Fruit fly (Drosophila melanogaster): ENCODE results near the gene CG10958.

The CG10958 gene

DNA sequence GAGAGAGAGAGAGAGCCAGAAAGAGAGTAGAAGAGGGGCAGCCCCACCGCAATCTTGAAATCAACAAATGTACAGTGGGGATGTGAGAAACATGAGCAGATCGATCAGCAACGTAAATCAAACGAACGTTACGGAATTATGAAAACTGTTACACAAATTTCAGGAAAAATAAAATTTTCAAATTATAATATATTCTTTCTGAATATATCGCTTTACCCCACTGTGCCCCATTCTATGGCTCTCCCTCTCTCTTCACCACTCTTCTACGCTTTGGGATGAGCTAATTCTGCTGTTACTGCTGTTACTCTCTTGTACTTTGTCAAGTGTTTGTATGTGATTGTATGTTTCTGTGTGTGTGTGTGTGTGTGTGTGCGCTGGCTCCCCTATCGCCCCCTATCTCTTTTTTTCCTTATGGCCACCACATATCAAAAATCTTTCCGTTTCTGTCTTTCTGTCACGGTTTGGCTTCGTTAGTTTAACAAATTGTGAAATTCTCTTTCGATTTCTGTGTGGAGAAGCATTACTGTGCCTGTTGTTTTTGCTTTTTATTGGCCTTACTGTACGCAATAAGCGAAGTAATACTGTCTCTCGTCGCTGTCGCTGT is 41.0 kb upstream of the CG10958 start (continued):
- TF ChIP-seq ssp (GFP tag; IDR thresholded peaks at IDR 0.05) = peak; percentile 92
- no peak for TF ChIP-seq CG42726 (GFP tag; IDR thresholded peaks at IDR 0.05; ENCODE audit: partially characterized antibody)
- TF ChIP-seq CG10543 (GFP tag; optimal IDR thresholded peaks at IDR 0.05) = peak; percentile 88
- peak; percentile 91 for TF ChIP-seq Gsc (GFP tag; IDR thresholded peaks at IDR 0.05)
- TF ChIP-seq ems (GFP tag; optimal IDR thresholded peaks at IDR 0.05) = peak; percentile 91
- peak; percentile 73 for TF ChIP-seq CG4282 (GFP tag; optimal IDR thresholded peaks at IDR 0.05)
- no peak for TF ChIP-seq CG14965 (GFP tag; optimal IDR thresholded peaks at IDR 0.05; ENCODE audit: borderline replicate concordance)
- peak; percentile 67; the same call in 3 of the 4 replicates for TF ChIP-seq Dll (GFP tag; IDR thresholded peaks at IDR 0.05; ENCODE audit: partially characterized antibody)
- TF ChIP-seq tll (GFP tag; optimal IDR thresholded peaks at IDR 0.05) = no peak
- peak; percentile 98 for TF ChIP-seq CG14050 (GFP tag; IDR thresholded peaks at IDR 0.05)
- TF ChIP-seq CG9797 (GFP tag; optimal IDR thresholded peaks at IDR 0.05) = peak; percentile 42
- TF ChIP-seq danr (GFP tag; IDR thresholded peaks at IDR 0.05) = peak; percentile 97
- TF ChIP-seq CG34224 (GFP tag; IDR thresholded peaks at IDR 0.05; ENCODE audit: partially characterized antibody) = peak; percentile 67; the same call in 2 of the 3 replicates
- TF ChIP-seq gro (GFP tag; optimal IDR thresholded peaks at IDR 0.05) = peak; percentile 90
- TF ChIP-seq ewg (GFP tag; optimal IDR thresholded peaks at IDR 0.05) = peak; percentile 93
- peak; percentile 98 for TF ChIP-seq MBD-R2 (GFP tag; IDR thresholded peaks at IDR 0.05)
- TF ChIP-seq CG17802 (tag; optimal IDR thresholded peaks at IDR 0.05) = peak; percentile 83
- peak; percentile 95 for TF ChIP-seq onecut (GFP tag; IDR thresholded peaks at IDR 0.05)
- TF ChIP-seq CG17359 (tag; optimal IDR thresholded peaks at IDR 0.05) = peak; percentile 97
- peak; percentile 96 for TF ChIP-seq CG6175 (GFP tag; IDR thresholded peaks at IDR 0.05)
- TF ChIP-seq CG18011 (GFP tag; optimal IDR thresholded peaks at IDR 0.05) = peak; percentile 87
- peak; percentile 93 for TF ChIP-seq ab (GFP tag; optimal IDR thresholded peaks at IDR 0.05)
- TF ChIP-seq Fer1 (GFP tag; optimal IDR thresholded peaks at IDR 0.05) = peak; percentile 98
- peak; percentile 86; the same call in 2 of the 4 replicates for TF ChIP-seq chinmo (GFP tag; IDR thresholded peaks at IDR 0.05; ENCODE audit: partially characterized antibody)
- TF ChIP-seq pita (GFP tag; optimal IDR thresholded peaks at IDR 0.05) = no peak
- peak; percentile 94 for TF ChIP-seq CG18476 (GFP tag; optimal IDR thresholded peaks at IDR 0.05)
- peak; percentile 79 for TF ChIP-seq CG8281 (tag; optimal IDR thresholded peaks at IDR 0.05)
- peak; percentile 79 for TF ChIP-seq CG4328 (GFP tag; optimal IDR thresholded peaks at IDR 0.05)
- peak; percentile 92 for TF ChIP-seq Mad (GFP tag; optimal IDR thresholded peaks at IDR 0.05)
- peak; percentile 95 for TF ChIP-seq CG34376 (GFP tag; optimal IDR thresholded peaks at IDR 0.05)
- TF ChIP-seq Dek (tag; optimal IDR thresholded peaks at IDR 0.05) = peak; percentile 94
- TF ChIP-seq kni (GFP tag; optimal IDR thresholded peaks at IDR 0.05) = peak; percentile 9
- peak; percentile 98 for TF ChIP-seq H15 (GFP tag; IDR thresholded peaks at IDR 0.05)
- TF ChIP-seq her (GFP tag; optimal IDR thresholded peaks at IDR 0.05) = peak; percentile 79
- TF ChIP-seq CG12155 (GFP tag; optimal IDR thresholded peaks at IDR 0.05) = peak; percentile 93
- peak; percentile 86 to 99 for TF ChIP-seq Trl (optimal IDR thresholded peaks at IDR 0.05)
- TF ChIP-seq Trl (GFP tag; optimal IDR thresholded peaks at IDR 0.05) = peak; percentile 84
- TF ChIP-seq yki (optimal IDR thresholded peaks at IDR 0.05) = peak; percentile 5
- TF ChIP-seq chn (GFP tag; optimal IDR thresholded peaks at IDR 0.05) = peak; percentile 89
- TF ChIP-seq br (optimal IDR thresholded peaks at IDR 0.05) = no peak
- peak; percentile 88 for TF ChIP-seq Spps (tag; optimal IDR thresholded peaks at IDR 0.05)
- peak; percentile 92 for TF ChIP-seq vfl (GFP tag; optimal IDR thresholded peaks at IDR 0.05)
- peak; percentile 90 for TF ChIP-seq CG9817 (tag; optimal IDR thresholded peaks at IDR 0.05)
- peak; percentile 9 for TF ChIP-seq BEAF-32 (GFP tag; optimal IDR thresholded peaks at IDR 0.05)
- TF ChIP-seq CG10274 (GFP tag; optimal IDR thresholded peaks at IDR 0.05) = peak; percentile 89
- peak; percentile 99 for TF ChIP-seq row (GFP tag; IDR thresholded peaks at IDR 0.05)
- peak; percentile 32 for TF ChIP-seq HmgD (GFP tag; optimal IDR thresholded peaks at IDR 0.05)
- peak; percentile 78 for TF ChIP-seq Side (GFP tag; optimal IDR thresholded peaks at IDR 0.05)
- TF ChIP-seq Nf-YB (GFP tag; optimal IDR thresholded peaks at IDR 0.05) = peak; percentile 83
- peak; percentile 95 for TF ChIP-seq corto (GFP tag; optimal IDR thresholded peaks at IDR 0.05)

Measured in whole organism, embryonic.